Worm (Caenorhabditis elegans) whole organism, L4 larva: Measurements from ENCODE around the gene srg-29.

Experiments used
- T26A8.4 ChIP-seq: fragments of 200-800 bp; sonication (Bioruptor generic); IDR thresholded peaks from 2 replicates; pipeline ENCODE4 v1.3.6; 2022; ENCODE audit warnings: missing genetic modification characterization, missing compliant biosample characterization
- ZK337.2 ChIP-seq: fragments of 200-800 bp; sonication (Bioruptor generic); IDR thresholded peaks from 2 replicates; pipeline ENCODE4 v1.3.6; 2022; ENCODE audit warnings: missing genetic modification reagents, missing genetic modification characterization, missing compliant biosample characterization
- aha-1 ChIP-seq: fragments of 150-350 bp; peaks from one replicate; lab custom pipeline; 2014; ENCODE audit warnings: missing biosample characterization, missing genetic modification characterization
- arid-1 ChIP-seq: fragments of 200-800 bp; sonication (Bioruptor generic); conservative IDR thresholded peaks from 2 replicates; pipeline ENCODE4 v1.3.6; 2022; ENCODE audit warnings: missing genetic modification reagents, missing genetic modification characterization, missing compliant biosample characterization
- attf-4 ChIP-seq: sonication (generic microtip); optimal IDR thresholded peaks from 3 replicates; lab custom pipeline; 2017; ENCODE audit warnings: missing biosample characterization, missing genetic modification characterization
- dmd-6 ChIP-seq: fragments of 200-800 bp; sonication (Bioruptor generic); IDR thresholded peaks from 2 replicates; pipeline ENCODE4 v1.3.6; 2022; ENCODE audit warnings: missing genetic modification reagents, missing genetic modification characterization, missing compliant biosample characterization
- dpl-1 ChIP-seq: fragments of 150-350 bp; optimal IDR thresholded peaks from 2 replicates; lab custom pipeline; 2014; ENCODE audit warnings: missing biosample characterization, missing genetic modification reagents, missing genetic modification characterization
- egl-27 ChIP-seq: sonication (generic microtip); optimal IDR thresholded peaks from 3 replicates; lab custom pipeline; 2017; ENCODE audit warnings: missing biosample characterization, missing genetic modification reagents, missing genetic modification characterization
- egl-43 ChIP-seq: fragments of 200-800 bp; sonication (Bioruptor generic); IDR thresholded peaks from 2 replicates; pipeline ENCODE4 v1.3.6; 2022; ENCODE audit warnings: missing genetic modification reagents, missing genetic modification characterization, missing compliant biosample characterization
- lim-7 ChIP-seq: fragments of 200-800 bp; sonication (Bioruptor generic); IDR thresholded peaks from 2 replicates; pipeline ENCODE4 v1.3.6; 2022; ENCODE audit warnings: missing genetic modification characterization, missing compliant biosample characterization
- lin-15B ChIP-seq: fragments of 150-350 bp; sonication (generic microtip); optimal IDR thresholded peaks from 3 replicates; lab custom pipeline; 2014; ENCODE audit warnings: missing biosample characterization, missing genetic modification characterization
- lin-29 ChIP-seq: fragments of 200-800 bp; sonication (Bioruptor generic); IDR thresholded peaks from 2 replicates; pipeline ENCODE4 v1.3.6; 2022; ENCODE audit warnings: missing genetic modification reagents, missing genetic modification characterization, missing compliant biosample characterization
- lin-38 ChIP-seq: fragments of 200-800 bp; sonication (Bioruptor generic); IDR thresholded peaks from 2 replicates; pipeline ENCODE4 v1.3.6; 2022; ENCODE audit warnings: missing genetic modification reagents, missing genetic modification characterization, missing compliant biosample characterization
- madf-5 ChIP-seq, 2 experiments: fragments of 200-800 bp; sonication (Bioruptor generic); IDR thresholded peaks; 2 replicates each; pipeline ENCODE4 v1.3.6; 2022; ENCODE audit warnings: missing compliant biosample characterization in 2 of 2, missing genetic modification characterization in 2 of 2
- mdl-1 ChIP-seq, 2 experiments: fragments of 150-350 bp in 1 of 2; sonication (generic microtip) in 1 of 2; optimal IDR thresholded peaks; 2 replicates each; lab custom pipeline; 2014 to 2017; ENCODE audit warnings: missing biosample characterization in 2 of 2, missing genetic modification characterization in 2 of 2
- mdt-29 ChIP-seq: fragments of 200-800 bp; sonication (Bioruptor generic); IDR thresholded peaks from 2 replicates; pipeline ENCODE4 v1.3.6; 2022; ENCODE audit warnings: missing genetic modification reagents, missing genetic modification characterization, missing compliant biosample characterization
- mes-2 ChIP-seq: sonication (generic microtip); optimal IDR thresholded peaks from 2 replicates; lab custom pipeline; 2016; ENCODE audit warnings: missing genotype, mild to moderate bottlenecking, missing genetic modification characterization, missing compliant biosample characterization; ENCODE audit not compliant: poor library complexity, severe bottlenecking
- mxl-2 ChIP-seq: fragments of 200-800 bp; sonication (Bioruptor generic); conservative IDR thresholded peaks from 2 replicates; pipeline ENCODE4 v1.3.6; 2022; ENCODE audit warnings: missing genetic modification reagents, missing genetic modification characterization, missing compliant biosample characterization
- nhr-111 ChIP-seq: fragments of 200-800 bp; sonication (Bioruptor generic); optimal IDR thresholded peaks from 2 replicates; lab custom pipeline; 2018; ENCODE audit warnings: mild to moderate bottlenecking, missing genetic modification characterization, missing compliant biosample characterization
- nhr-237 ChIP-seq: sonication (generic microtip); optimal IDR thresholded peaks from 2 replicates; lab custom pipeline; 2017; ENCODE audit warnings: missing biosample characterization, missing genetic modification characterization
- nhr-41 ChIP-seq: fragments of 200-800 bp; sonication (Bioruptor generic); IDR thresholded peaks from 2 replicates; pipeline ENCODE4 v1.3.6; 2022; ENCODE audit warnings: missing genetic modification reagents, missing genetic modification characterization, missing compliant biosample characterization
- nhr-42 ChIP-seq: fragments of 200-800 bp; sonication (Bioruptor generic); IDR thresholded peaks from 2 replicates; pipeline ENCODE4 v1.3.6; 2022; ENCODE audit warnings: missing genetic modification characterization, missing compliant biosample characterization
- pha-4 ChIP-seq, 2 experiments: fragments of 150-350 bp in 1 of 2; fragments of 200-800 bp in 1 of 2; sonication (Bioruptor generic) in 1 of 2; IDR thresholded peaks in 1 of 2; optimal IDR thresholded peaks in 1 of 2; 2 replicates each; pipeline versions ENCODE4 v1.3.6 to Lab custom; 2014 to 2022; ENCODE audit warnings: missing genetic modification characterization in 2 of 2, missing genetic modification reagents in 2 of 2, missing biosample characterization in 1 of 2, missing compliant biosample characterization in 1 of 2
- rbr-2 ChIP-seq: sonication (generic microtip); optimal IDR thresholded peaks from 2 replicates; lab custom pipeline; 2016; ENCODE audit warnings: missing genotype, missing genetic modification characterization, missing compliant biosample characterization
- snpc-1.2 ChIP-seq: fragments of 200-800 bp; sonication (Bioruptor generic); IDR thresholded peaks from 2 replicates; pipeline ENCODE4 v1.3.6; 2022; ENCODE audit warnings: missing genetic modification reagents, missing genetic modification characterization, missing compliant biosample characterization
- spr-3 ChIP-seq: fragments of 200-800 bp; sonication (Bioruptor generic); optimal IDR thresholded peaks from 2 replicates; lab custom pipeline; 2018; ENCODE audit warnings: mild to moderate bottlenecking, missing genetic modification characterization, missing compliant biosample characterization
- tra-1 ChIP-seq: fragments of 200-800 bp; sonication (Bioruptor generic); IDR thresholded peaks from 2 replicates; pipeline ENCODE4 v1.3.6; 2022; ENCODE audit warnings: missing genetic modification reagents, missing genetic modification characterization, missing compliant biosample characterization
- unc-62 ChIP-seq, 3 experiments: fragments of 150-350 bp in 1 of 3; sonication (generic microtip); optimal IDR thresholded peaks in 2 of 3; peaks in 1 of 3; 1 replicate in 1 of 3; 2 replicates in 2 of 3; lab custom pipeline; 2014 to 2017; ENCODE audit warnings: missing biosample characterization in 3 of 3, missing genetic modification characterization in 3 of 3, missing genetic modification reagents in 3 of 3, missing genotype in 1 of 3

The srg-29 gene

DNA sequence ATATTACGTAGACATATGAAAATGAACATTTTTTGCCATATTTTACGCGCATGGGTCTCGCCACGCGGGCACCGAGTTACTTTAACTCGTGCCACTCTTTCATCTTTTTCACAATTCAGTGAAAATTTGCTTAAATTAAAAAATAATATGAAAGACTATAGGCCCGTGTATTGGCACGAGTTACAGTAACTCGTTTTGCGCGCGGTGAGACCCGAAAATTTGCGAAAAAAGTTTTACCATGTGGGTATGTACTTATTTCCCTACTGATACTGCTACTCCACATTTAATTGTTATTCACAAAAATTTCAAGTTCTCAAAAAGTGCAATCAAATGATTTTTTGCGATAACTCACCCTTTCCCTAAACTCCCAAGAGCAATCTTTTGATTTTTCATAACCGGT is 39.2 kb upstream of the srg-29 start:
- no peak for TF ChIP-seq attf-4 (tag; lab: Kevin White, UChicago)
- TF ChIP-seq madf-5 (GFP tag; IDR thresholded peaks at IDR 0.05; lab: Robert Waterston, UW), result no peak
- TF ChIP-seq unc-62 (GFP tag; optimal IDR thresholded peaks at IDR 0.05 in 1 of 2; lab: Kevin White, UChicago), result peak in 1 of 2 experiments; percentile 98
- TF ChIP-seq unc-62 (tag; optimal IDR thresholded peaks at IDR 0.05; lab: Kevin White, UChicago), result no peak

DNA sequence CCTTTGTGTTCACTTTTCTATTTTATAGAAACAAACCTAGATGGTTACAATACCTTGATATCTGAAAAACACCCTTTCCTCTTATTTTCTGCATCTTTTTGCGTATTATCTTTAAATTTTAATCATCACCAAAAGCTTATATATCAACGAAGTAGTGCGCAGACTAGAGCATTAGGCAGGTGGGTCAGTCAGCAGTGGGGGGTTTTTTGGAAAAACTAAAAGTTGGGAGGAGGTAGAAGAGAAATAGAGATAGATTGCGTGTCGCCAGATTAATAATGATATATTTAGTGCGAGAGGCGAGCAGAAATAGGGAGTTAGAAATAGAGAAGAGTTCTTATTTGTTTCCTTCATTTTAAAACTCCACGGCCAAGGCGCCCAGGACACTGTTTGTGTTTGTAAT is 35.8 kb upstream of the srg-29 start:
- TF ChIP-seq aha-1 (tag; lab: Kevin White, UChicago) (peak; percentile 73), lin-15B (tag; lab: Kevin White, UChicago) (no peak)

DNA sequence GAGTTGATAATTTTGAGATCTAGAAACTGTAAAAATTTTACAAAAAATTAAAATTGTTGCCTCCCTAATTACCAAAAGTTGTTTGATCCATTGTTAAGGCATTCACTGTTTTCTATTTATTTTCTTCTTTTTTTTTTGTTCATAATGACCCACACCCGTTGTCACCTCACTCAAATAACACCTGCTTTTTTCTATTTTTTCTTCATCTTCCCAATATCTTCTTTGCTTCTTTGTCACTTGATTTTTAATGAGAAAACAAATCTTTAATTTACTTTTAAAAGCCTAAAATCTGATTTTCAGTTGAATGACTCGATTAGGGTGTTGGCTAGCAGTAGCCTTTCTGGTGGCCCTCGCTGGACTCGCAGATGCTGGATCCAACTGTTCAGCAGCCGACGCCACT is 33.6 kb upstream of the srg-29 start, which contains the start of gene ncx-2:
TSS of gene ncx-2 (plus strand) at position 301 of the 400 bp plus-strand sequence.
- TF ChIP-seq mes-2 (tag; lab: Kevin White, UChicago) (no peak), egl-43 (GFP tag; lab: Robert Waterston, UW) (no peak), nhr-237 (tag; lab: Kevin White, UChicago) (no peak)

DNA sequence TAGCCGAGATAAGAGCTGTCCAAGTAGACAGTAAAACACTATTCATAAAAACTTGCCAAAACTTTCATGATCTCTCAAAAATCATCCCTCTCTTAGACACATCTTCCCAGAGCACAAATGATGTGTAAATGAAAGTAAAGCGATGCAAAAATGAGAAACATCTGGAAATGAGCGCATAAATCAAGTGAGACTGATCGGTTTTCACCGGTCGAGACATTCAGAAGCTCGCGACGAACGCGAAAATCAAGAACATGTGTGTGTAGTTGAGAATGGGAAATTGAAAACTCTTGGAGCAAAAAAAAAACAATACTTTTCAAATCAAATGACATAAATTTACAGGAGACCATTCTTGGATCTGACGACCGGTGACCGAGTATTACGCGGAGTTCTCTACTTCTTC is 32.6 kb upstream of the srg-29 start:
- no peak for TF ChIP-seq mdt-29
- TF ChIP-seq mxl-2 (GFP tag; lab: Robert Waterston, UW), result no peak
- TF ChIP-seq dmd-6, result no peak

DNA sequence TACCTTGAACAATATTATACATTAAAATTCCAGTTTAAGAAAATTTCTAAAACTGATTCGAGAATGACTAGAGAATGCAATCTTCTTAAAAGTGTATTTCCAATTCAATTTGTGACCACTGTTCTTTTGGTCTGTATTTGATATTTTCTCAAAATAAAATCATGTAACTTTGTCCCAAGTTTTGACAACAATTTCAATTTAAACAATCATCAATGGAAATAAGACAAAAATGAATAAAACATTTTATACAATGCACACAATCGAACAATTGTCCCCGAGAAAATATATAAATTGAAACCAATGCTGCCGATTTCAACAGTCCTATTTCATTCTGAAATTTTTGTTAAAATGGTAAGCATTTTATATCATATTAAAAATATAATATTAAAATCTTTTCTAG is 25.3 kb upstream of the srg-29 start, which contains the start of gene C10G8.4:
TSS of gene C10G8.4 (plus strand) at position 301 of the 400 bp plus-strand sequence.
- TF ChIP-seq lim-7 (GFP tag; lab: Robert Waterston, UW), result no peak
- TF ChIP-seq ZK337.2 (GFP tag; lab: Robert Waterston, UW), result no peak
- no peak for TF ChIP-seq snpc-1.2 (GFP tag; lab: Robert Waterston, UW)
- TF ChIP-seq rbr-2 (tag; lab: Kevin White, UChicago), result no peak
- no peak for TF ChIP-seq lin-38 (GFP tag; lab: Robert Waterston, UW)
- TF ChIP-seq nhr-111, result no peak
- no peak for TF ChIP-seq dpl-1 (GFP tag; lab: Kevin White, UChicago)
- no peak for TF ChIP-seq tra-1 (GFP tag; lab: Robert Waterston, UW)
- TF ChIP-seq pha-4 (GFP tag; IDR thresholded peaks at IDR 0.05; lab: Robert Waterston, UW), result no peak
- TF ChIP-seq pha-4 (tag; optimal IDR thresholded peaks at IDR 0.05; lab: Kevin White, UChicago), result no peak
- no peak for TF ChIP-seq spr-3
- no peak for TF ChIP-seq nhr-41
- no peak for TF ChIP-seq T26A8.4 (GFP tag; lab: Robert Waterston, UW)
- no peak for TF ChIP-seq arid-1 (GFP tag; lab: Robert Waterston, UW)
- TF ChIP-seq mdl-1 (tag; optimal IDR thresholded peaks at IDR 0.05; lab: Kevin White, UChicago), result no peak
- TF ChIP-seq egl-27 (tag; lab: Kevin White, UChicago), result no peak
- TF ChIP-seq nhr-42 (GFP tag; lab: Robert Waterston, UW), result no peak
- no peak for TF ChIP-seq lin-29 (GFP tag; lab: Robert Waterston, UW)
- TF ChIP-seq, all 104 proteins: peak for 0

DNA sequence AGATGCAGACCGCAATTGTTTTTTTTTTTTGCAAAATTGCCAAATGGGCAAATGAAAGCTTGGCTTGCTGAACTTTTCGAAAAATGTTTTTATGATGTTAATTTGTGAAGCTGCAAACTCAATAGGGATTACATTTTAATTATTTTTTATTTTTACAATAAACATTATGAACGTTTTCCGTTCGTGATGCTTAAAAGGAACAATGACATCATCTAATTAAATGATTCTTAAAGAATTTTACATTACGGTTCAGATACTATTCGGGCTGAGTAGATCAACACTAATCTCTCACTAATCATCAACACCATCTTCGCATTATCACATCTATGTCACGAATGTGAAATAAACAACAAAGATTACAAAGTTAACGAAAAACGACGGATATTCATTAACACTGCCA is 24.5 kb upstream of the srg-29 start, which contains the start of gene C10G8.3:
TSS of gene C10G8.3 (plus strand) at position 301 of the 400 bp plus-strand sequence.
- TF ChIP-seq unc-62 (GFP tag; optimal IDR thresholded peaks at IDR 0.05 in 1 of 2; lab: Kevin White, UChicago), result peak in 1 of 2 experiments; percentile 45
- TF ChIP-seq unc-62 (tag; optimal IDR thresholded peaks at IDR 0.05; lab: Kevin White, UChicago), result no peak
- no peak for TF ChIP-seq madf-5 (GFP tag; IDR thresholded peaks at IDR 0.05; lab: Robert Waterston, UW)
